Worm (Caenorhabditis elegans): ENCODE results near the gene C26B9.3.

ce11 chrX:5373597-5373996 is 35.5 kb downstream of the C26B9.3 start:
- TF ChIP-seq dao-5 (tag; optimal IDR thresholded peaks at IDR 0.05) (no peak), him-1 (tag; optimal IDR thresholded peaks at IDR 0.05) (no peak), W03F9.2 (tag; optimal IDR thresholded peaks at IDR 0.05) (no peak)
